Worm (Caenorhabditis elegans) whole organism, L4 larva: ENCODE measurements around the gene fut-1.

Experiments used
- aly-2 ChIP-seq: sonication (generic microtip); optimal IDR thresholded peaks from 2 replicates; lab custom pipeline; 2018; ENCODE audit warnings: missing biosample characterization, missing genetic modification characterization
- ceh-44 ChIP-seq: fragments of 200-800 bp; sonication (Bioruptor generic); IDR thresholded peaks from 2 replicates; pipeline ENCODE4 v1.3.6; 2022; ENCODE audit warnings: missing genetic modification reagents, missing genetic modification characterization, missing compliant biosample characterization
- fkh-10 ChIP-seq: fragments of 150-350 bp; optimal IDR thresholded peaks from 2 replicates; lab custom pipeline; 2014; ENCODE audit warnings: missing biosample characterization, missing genetic modification reagents, missing genetic modification characterization
- lsy-2 ChIP-seq, 2 experiments: fragments of 150-350 bp in 1 of 2; sonication (generic microtip) in 1 of 2; optimal IDR thresholded peaks; 2 replicates each; lab custom pipeline; 2014 to 2017; ENCODE audit warnings: missing biosample characterization in 2 of 2, missing genetic modification characterization in 2 of 2
- rbr-2 ChIP-seq: sonication (generic microtip); optimal IDR thresholded peaks from 2 replicates; lab custom pipeline; 2016; ENCODE audit warnings: missing genotype, missing genetic modification characterization, missing compliant biosample characterization

DNA sequence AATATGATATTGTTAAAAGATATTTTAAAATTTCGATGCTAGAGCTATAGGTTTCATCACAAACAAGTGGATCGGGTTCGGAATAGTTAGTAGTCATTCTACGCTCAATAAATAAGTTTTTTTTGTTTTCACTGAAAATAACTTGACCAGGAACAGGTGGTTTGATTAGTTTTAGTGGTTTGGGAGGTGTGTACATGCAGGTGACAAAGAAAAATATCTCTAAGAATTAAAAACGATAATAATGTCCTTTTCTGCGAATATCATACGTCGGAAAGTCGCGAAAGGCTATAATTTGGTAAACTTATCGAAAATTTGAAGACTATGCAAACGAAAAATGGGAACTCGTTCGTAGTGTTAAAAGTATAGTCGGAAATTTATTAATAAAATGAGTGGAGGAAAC, 49.1 kb downstream of the fut-1 start, which contains the start of gene srg-15:
- no peak for TF ChIP-seq fkh-10 (GFP tag; lab: Kevin White, UChicago)
- no peak for TF ChIP-seq rbr-2
- TF ChIP-seq ceh-44 (GFP tag; lab: Robert Waterston, UW) = no peak
- TF ChIP-seq aly-2 (tag; lab: Kevin White, UChicago) = no peak
- no peak for TF ChIP-seq lsy-2 (tag; optimal IDR thresholded peaks at IDR 0.05; lab: Kevin White, UChicago)
